Worm (Caenorhabditis elegans): ENCODE data around the gene F54H12.5.

ce11 chrIII:7925968-7926367 lies 46.0 kb downstream of the F54H12.5 start:
- TF ChIP-seq ztf-11 (tag; optimal IDR thresholded peaks at IDR 0.05) (no peak), snpc-4 (tag; optimal IDR thresholded peaks at IDR 0.05) (peak; percentile 3), mml-1 (tag; optimal IDR thresholded peaks at IDR 0.05) (no peak), egl-5 (tag; optimal IDR thresholded peaks at IDR 0.05) (no peak), nhr-12 (tag; optimal IDR thresholded peaks at IDR 0.05) (no peak), fos-1 (tag; optimal IDR thresholded peaks at IDR 0.05) (no peak)
